Worm (Caenorhabditis elegans): ENCODE results near the gene oac-29.

- TF ChIP-seq syd-9 (tag; optimal IDR thresholded peaks at IDR 0.05) = no peak
- no peak for TF ChIP-seq ahr-1 (tag; optimal IDR thresholded peaks at IDR 0.05)
- TF ChIP-seq sox-4 (tag; optimal IDR thresholded peaks at IDR 0.05) = no peak
- no peak for TF ChIP-seq nfya-1 (tag; optimal IDR thresholded peaks at IDR 0.05)
These were observed 25.5 kb downstream of the oac-29 start for ce11 chrV:8609776-8610529.
